Fruit fly (Drosophila melanogaster): ENCODE results near the gene CG12016.

CG12016 gene

DNA sequence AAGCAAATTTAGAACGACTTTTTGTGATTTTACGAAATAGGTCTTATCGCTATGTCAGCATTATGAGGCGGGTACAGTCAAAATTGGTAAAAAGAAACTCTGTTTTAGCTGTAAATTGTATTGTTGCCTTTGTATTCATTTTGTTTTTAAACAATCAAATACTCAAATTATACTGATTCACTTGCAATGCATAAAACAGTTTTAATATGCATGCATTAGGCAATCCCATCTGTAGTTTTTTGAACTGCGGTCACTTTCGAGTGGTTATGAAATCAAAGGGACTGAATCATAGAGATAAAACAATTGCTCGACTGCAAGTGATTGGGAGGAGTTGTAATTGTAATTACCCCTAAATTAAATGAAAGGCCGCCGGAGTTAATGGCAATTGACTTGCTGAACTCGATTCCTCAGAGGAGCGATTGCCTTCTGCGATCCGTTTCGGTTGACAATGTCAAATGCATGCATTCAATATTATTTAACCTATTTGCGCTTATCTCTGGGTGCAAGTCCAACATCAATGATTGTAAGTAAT is 20.4 kb downstream of the CG12016 start:
- TF ChIP-seq Eip75B (GFP tag; optimal IDR thresholded peaks at IDR 0.05): no peak
- peak; percentile 39 for TF ChIP-seq Hr39 (GFP tag; optimal IDR thresholded peaks at IDR 0.05)
- TF ChIP-seq svp (GFP tag): peak; percentile 94
- TF ChIP-seq Met (GFP tag; optimal IDR thresholded peaks at IDR 0.05): peak; percentile 37
- TF ChIP-seq CG15336 (GFP tag; IDR thresholded peaks at IDR 0.05): no peak
- no peak for TF ChIP-seq CG3032 (tag; optimal IDR thresholded peaks at IDR 0.05)
- no peak for TF ChIP-seq Ets21C (GFP tag; optimal IDR thresholded peaks at IDR 0.05)
- peak; percentile 65 for TF ChIP-seq vri (GFP tag; optimal IDR thresholded peaks at IDR 0.05)
- TF ChIP-seq fd85E (GFP tag; optimal IDR thresholded peaks at IDR 0.05): no peak
- TF ChIP-seq esn (GFP tag; optimal IDR thresholded peaks at IDR 0.05): peak; percentile 6

- TF ChIP-seq net (GFP tag; optimal IDR thresholded peaks at IDR 0.05) (peak; percentile 69), Met (GFP tag; optimal IDR thresholded peaks at IDR 0.05) (peak; percentile 86), fd59A (GFP tag; optimal IDR thresholded peaks at IDR 0.05) (peak; percentile 46), CG3032 (tag; optimal IDR thresholded peaks at IDR 0.05) (peak; percentile 58), spab (GFP tag; optimal IDR thresholded peaks at IDR 0.05) (peak; percentile 57), Smox (GFP tag; optimal IDR thresholded peaks at IDR 0.05) (peak; percentile 79), topi (GFP tag; optimal IDR thresholded peaks at IDR 0.05) (peak; percentile 75), CG1621 (tag; optimal IDR thresholded peaks at IDR 0.05) (peak; percentile 71), CG31627 (GFP tag; optimal IDR thresholded peaks at IDR 0.05) (peak; percentile 85), CG6163 (GFP tag; IDR thresholded peaks at IDR 0.05) (peak; percentile 60; the same call in 2 of the 3 replicates), achi (GFP tag; optimal IDR thresholded peaks at IDR 0.05) (peak; percentile 50), CG34406 (GFP tag; optimal IDR thresholded peaks at IDR 0.05) (peak; percentile 61), Eip75B (GFP tag; optimal IDR thresholded peaks at IDR 0.05) (peak; percentile 79), CG9139 (GFP tag; optimal IDR thresholded peaks at IDR 0.05) (no peak), CG6276 (GFP tag; optimal IDR thresholded peaks at IDR 0.05) (no peak), CG8319 (GFP tag; optimal IDR thresholded peaks at IDR 0.05) (peak; percentile 15), CG6808 (GFP tag; optimal IDR thresholded peaks at IDR 0.05) (peak; percentile 53), Ets21C (GFP tag; optimal IDR thresholded peaks at IDR 0.05) (peak; percentile 72), Eip93F (GFP tag; optimal IDR thresholded peaks at IDR 0.05) (peak; percentile 72), CG15336 (GFP tag; IDR thresholded peaks at IDR 0.05) (peak; percentile 57), Eip78C (GFP tag) (peak; percentile 91), Hr39 (GFP tag; optimal IDR thresholded peaks at IDR 0.05) (peak; percentile 82), ss (GFP tag; optimal IDR thresholded peaks at IDR 0.05) (peak; percentile 34 to 57), acj6 (GFP tag; optimal IDR thresholded peaks at IDR 0.05) (peak; percentile 73), Blimp-1 (GFP tag; optimal IDR thresholded peaks at IDR 0.05) (peak; percentile 23), CG10669 (GFP tag; optimal IDR thresholded peaks at IDR 0.05) (peak; percentile 62), Sox102F (GFP tag; optimal IDR thresholded peaks at IDR 0.05) (peak; percentile 86), salr (GFP tag; optimal IDR thresholded peaks at IDR 0.05) (peak; percentile 30 to 40), OdsH (GFP tag; optimal IDR thresholded peaks at IDR 0.05) (peak; percentile 57), CG3919 (GFP tag; optimal IDR thresholded peaks at IDR 0.05) (peak; percentile 52), CG32006 (GFP tag; optimal IDR thresholded peaks at IDR 0.05) (peak; percentile 23), pdm3 (GFP tag; optimal IDR thresholded peaks at IDR 0.05) (peak; percentile 73), lz (GFP tag; optimal IDR thresholded peaks at IDR 0.05) (peak; percentile 78), CG8632 (GFP tag; optimal IDR thresholded peaks at IDR 0.05) (peak; percentile 71), CG6792 (GFP tag; optimal IDR thresholded peaks at IDR 0.05) (peak; percentile 77), dsx (GFP tag; optimal IDR thresholded peaks at IDR 0.05; ENCODE audit: poor library complexity, severe bottlenecking) (peak; percentile 84), cyc (GFP tag; optimal IDR thresholded peaks at IDR 0.05) (peak; percentile 67), Sox14 (GFP tag; optimal IDR thresholded peaks at IDR 0.05) (peak; percentile 77), eg (GFP tag; IDR thresholded peaks at IDR 0.05) (no peak), CG4318 (GFP tag; optimal IDR thresholded peaks at IDR 0.05) (no peak), CG8119 (GFP tag; IDR thresholded peaks at IDR 0.05) (peak; percentile 44; the same call in 2 of the 3 replicates), CG11762 (GFP tag; optimal IDR thresholded peaks at IDR 0.05; ENCODE audit: insufficient read depth) (peak; percentile 53), vri (GFP tag; optimal IDR thresholded peaks at IDR 0.05) (peak; percentile 79), fkh (GFP tag; optimal IDR thresholded peaks at IDR 0.05) (no peak)
These were observed 23.1 kb downstream of the CG12016 start for dm6 chr3L:3342307-3342940.

All from whole organism, prepupa.